Fruit fly (Drosophila melanogaster) whole organism: ENCODE results near the gene CG6833.

Experiments used
- CG8478 ChIP-seq: fragments of >200 bp; optimal IDR thresholded peaks from 2 replicates; lab custom pipeline; 2018; ENCODE audit warnings: inconsistent platforms
- Dll ChIP-seq: fragments of >200 bp; optimal IDR thresholded peaks from 2 replicates; lab custom pipeline; 2017
- EcR ChIP-seq, 2 experiments: fragments of >200 bp; optimal IDR thresholded peaks; 2 replicates each; lab custom pipeline; 2017; ENCODE audit warnings: missing biosample characterization in 2 of 2, missing genetic modification characterization in 2 of 2, missing genetic modification reagents in 2 of 2
- pan ChIP-seq: fragments of >200 bp; optimal IDR thresholded peaks from 2 replicates; lab custom pipeline; 2017
- psq ChIP-seq: fragments of >200 bp; optimal IDR thresholded peaks from 2 replicates; lab custom pipeline; 2017
- usp ChIP-seq: fragments of >200 bp; optimal IDR thresholded peaks from 2 replicates; lab custom pipeline; 2017; ENCODE audit warnings: missing biosample characterization, missing genetic modification characterization, mixed read lengths

Gene CG6833

dm6 chr3L:14028485-14029384 lies 22.3 kb upstream of the CG6833 start, which contains the start of gene Ptip:
TSS of gene Ptip (minus strand) at chr3L:14029121.
- no peak for TF ChIP-seq psq
- TF ChIP-seq pan (lab: Kevin White, UChicago): no peak
- no peak for TF ChIP-seq EcR (GFP tag; optimal IDR thresholded peaks at IDR 0.05; lab: Kevin White, UChicago)
- peak; percentile 28 for TF ChIP-seq Dll

- TF ChIP-seq pan (lab: Kevin White, UChicago): no peak
- no peak for TF ChIP-seq psq
Measured at dm6 chr3L:14031171-14032126, 19.6 kb upstream of the CG6833 start, which contains the start of the genes CG6650 and endos. TSS of gene CG6650 (plus strand) at chr3L:14031450. TSS of gene endos (minus strand) at chr3L:14031706.

dm6 chr3L:14034476-14034875 lies 16.5 kb upstream of the CG6833 start, which contains the start of gene CG6661:
TSS of gene CG6661 (plus strand) at chr3L:14034776.
- TF ChIP-seq CG8478 (lab: Kevin White, UChicago) (no peak), usp (GFP tag; lab: Kevin White, UChicago) (no peak), pan (lab: Kevin White, UChicago) (no peak), Dll (no peak), psq (no peak), EcR (GFP tag; optimal IDR thresholded peaks at IDR 0.05; lab: Kevin White, UChicago) (no peak)

dm6 chr3L:14036867-14037313 lies 14.1 kb upstream of the CG6833 start, which contains the start of gene Hsp110:
TSS of gene Hsp110 (plus strand) at chr3L:14037019.
- TF ChIP-seq pan (lab: Kevin White, UChicago) (no peak), CG8478 (lab: Kevin White, UChicago) (no peak), EcR (GFP tag; optimal IDR thresholded peaks at IDR 0.05; lab: Kevin White, UChicago) (no peak), psq (no peak), usp (GFP tag; lab: Kevin White, UChicago) (no peak), Dll (no peak)

dm6 chr3L:14037655-14038644 lies 13.1 kb upstream of the CG6833 start:
- TF ChIP-seq Dll (peak; percentile 71), usp (GFP tag; lab: Kevin White, UChicago) (no peak)

dm6 chr3L:14049620-14050253 lies 1.3 kb upstream of the CG6833 start, which contains the start of gene Neurl4:
TSS of gene Neurl4 (minus strand) at chr3L:14049892.
- no peak for TF ChIP-seq pan (lab: Kevin White, UChicago)
- no peak for TF ChIP-seq usp (GFP tag; lab: Kevin White, UChicago)
- TF ChIP-seq Dll: no peak
- TF ChIP-seq psq: no peak

- TF ChIP-seq Dll: no peak
- TF ChIP-seq psq: no peak
- no peak for TF ChIP-seq usp (GFP tag; lab: Kevin White, UChicago)
Measured at dm6 chr3L:14053073-14053643, 2.2 kb downstream of the CG6833 start, which contains the start of the genes CG13484 and Frl. TSS of gene CG13484 (minus strand) at chr3L:14053079. TSS of gene Frl (plus strand) at chr3L:14053215.

- TF ChIP-seq psq (no peak), Dll (no peak), pan (lab: Kevin White, UChicago) (no peak), EcR (GFP tag; optimal IDR thresholded peaks at IDR 0.05; lab: Kevin White, UChicago) (no peak), usp (GFP tag; lab: Kevin White, UChicago) (no peak), CG8478 (lab: Kevin White, UChicago) (no peak)
Measured at dm6 chr3L:14053806-14054205, 2.8 kb downstream of the CG6833 start.

- TF ChIP-seq Dll: no peak
- TF ChIP-seq pan (lab: Kevin White, UChicago): no peak
- no peak for TF ChIP-seq usp (GFP tag; lab: Kevin White, UChicago)
- no peak for TF ChIP-seq CG8478 (lab: Kevin White, UChicago)
- no peak for TF ChIP-seq psq
- TF ChIP-seq EcR (GFP tag; optimal IDR thresholded peaks at IDR 0.05; lab: Kevin White, UChicago): no peak
Measured at dm6 chr3L:14055260-14055696, 4.3 kb downstream of the CG6833 start.

dm6 chr3L:14055815-14056516 lies 5.0 kb downstream of the CG6833 start:
- TF ChIP-seq Dll (no peak), CG8478 (lab: Kevin White, UChicago) (no peak), usp (GFP tag; lab: Kevin White, UChicago) (no peak), pan (lab: Kevin White, UChicago) (no peak), EcR (GFP tag; optimal IDR thresholded peaks at IDR 0.05; lab: Kevin White, UChicago) (no peak), psq (no peak)
